Fruit fly (Drosophila melanogaster) whole organism, prepupa: Measurements from ENCODE around the gene CG9616.

Experiments used
- CG10631 ChIP-seq: fragments of 200-800 bp; sonication (Bioruptor generic); optimal IDR thresholded peaks from 2 replicates; lab custom pipeline; 2016; ENCODE audit warnings: missing biosample characterization, missing genetic modification characterization
- CG10669 ChIP-seq: fragments of 200-800 bp; sonication (Bioruptor generic); optimal IDR thresholded peaks from 3 replicates; lab custom pipeline; 2018; ENCODE audit warnings: missing biosample characterization, mild to moderate bottlenecking, missing genetic modification characterization, moderate library complexity
- CG11294 ChIP-seq: fragments of 200-800 bp; sonication (Bioruptor generic); IDR thresholded peaks from 2 replicates; pipeline ENCODE4 v1.3.6; 2022; ENCODE audit warnings: missing biosample characterization, missing genetic modification characterization
- CG11762 ChIP-seq: fragments of 200-800 bp; sonication (Bioruptor generic); optimal IDR thresholded peaks from 3 replicates; lab custom pipeline; 2016; ENCODE audit warnings: missing biosample characterization, missing genetic modification characterization; ENCODE audit not compliant: insufficient read depth
- CG11902 ChIP-seq: fragments of 200-800 bp; sonication (Bioruptor generic); optimal IDR thresholded peaks from 3 replicates; lab custom pipeline; 2016; ENCODE audit warnings: missing biosample characterization, missing genetic modification characterization
- CG3032 ChIP-seq: fragments of 200-800 bp; optimal IDR thresholded peaks from 2 replicates; lab custom pipeline; 2019; ENCODE audit warnings: missing biosample characterization, mild to moderate bottlenecking, missing genetic modification characterization, moderate library complexity
- CG31627 ChIP-seq: fragments of 200-800 bp; sonication (Bioruptor generic); optimal IDR thresholded peaks from 3 replicates; lab custom pipeline; 2016; ENCODE audit warnings: missing biosample characterization, missing genetic modification characterization
- CG32006 ChIP-seq: fragments of 200-800 bp; sonication (Bioruptor generic); optimal IDR thresholded peaks from 3 replicates; lab custom pipeline; 2017; ENCODE audit warnings: missing biosample characterization, mild to moderate bottlenecking, missing genetic modification characterization
- CG6276 ChIP-seq: fragments of 200-800 bp; sonication (Bioruptor generic); optimal IDR thresholded peaks from 2 replicates; lab custom pipeline; 2017; ENCODE audit warnings: missing biosample characterization, mild to moderate bottlenecking, missing genetic modification characterization
- CG6808 ChIP-seq: fragments of 200-800 bp; sonication (Bioruptor generic); optimal IDR thresholded peaks from 3 replicates; lab custom pipeline; 2017; ENCODE audit warnings: missing biosample characterization, missing genetic modification characterization, mild to moderate bottlenecking, moderate library complexity, missing genetic modification reagents
- CG6854 ChIP-seq: fragments of 200-800 bp; sonication (Bioruptor generic); optimal IDR thresholded peaks from 2 replicates; lab custom pipeline; 2017; ENCODE audit warnings: missing biosample characterization, mild to moderate bottlenecking, missing genetic modification characterization
- CG8119 ChIP-seq: fragments of 200-800 bp; sonication (Bioruptor generic); IDR thresholded peaks from 3 replicates; pipeline ENCODE4 v1.3.6; 2022; ENCODE audit warnings: missing biosample characterization, missing genetic modification characterization
- CG8319 ChIP-seq: fragments of 200-800 bp; sonication (Bioruptor generic); optimal IDR thresholded peaks from 3 replicates; lab custom pipeline; 2016; ENCODE audit warnings: missing biosample characterization, missing genetic modification characterization
- CG8632 ChIP-seq: fragments of 200-800 bp; sonication (Bioruptor generic); optimal IDR thresholded peaks from 3 replicates; lab custom pipeline; 2016; ENCODE audit warnings: missing biosample characterization, missing genetic modification characterization
- CG9139 ChIP-seq: fragments of 200-800 bp; sonication (Bioruptor generic); optimal IDR thresholded peaks from 3 replicates; lab custom pipeline; 2017; ENCODE audit warnings: missing biosample characterization, mild to moderate bottlenecking, missing genetic modification characterization
- Eip78C ChIP-seq: fragments of 200-800 bp; sonication (Bioruptor generic); peaks from one replicate; lab custom pipeline; 2016; ENCODE audit warnings: missing biosample characterization, missing genetic modification characterization
- Eip93F ChIP-seq: fragments of 200-800 bp; sonication (Bioruptor generic); optimal IDR thresholded peaks from 2 replicates; lab custom pipeline; 2016; ENCODE audit warnings: missing biosample characterization, mild to moderate bottlenecking, missing genetic modification characterization
- Ets21C ChIP-seq: fragments of 200-800 bp; sonication (Bioruptor generic); optimal IDR thresholded peaks from 3 replicates; lab custom pipeline; 2016; ENCODE audit warnings: missing biosample characterization, missing genetic modification characterization
- Ets96B ChIP-seq: fragments of 200-800 bp; optimal IDR thresholded peaks from 2 replicates; lab custom pipeline; 2019; ENCODE audit warnings: missing biosample characterization, mild to moderate bottlenecking, missing genetic modification characterization, moderate library complexity
- Gug ChIP-seq: fragments of 200-800 bp; sonication (Bioruptor generic); IDR thresholded peaks from 2 replicates; pipeline ENCODE4 v1.3.6; 2022; ENCODE audit warnings: missing biosample characterization, missing genetic modification characterization
- Hr38 ChIP-seq: sonication (Bioruptor generic); optimal IDR thresholded peaks from 2 replicates; lab custom pipeline; 2016; ENCODE audit warnings: missing biosample characterization, missing genetic modification characterization
- Hr39 ChIP-seq: fragments of 200-800 bp; sonication (Bioruptor generic); optimal IDR thresholded peaks from 2 replicates; lab custom pipeline; 2016; ENCODE audit warnings: missing biosample characterization, missing genetic modification characterization
- Hr4 ChIP-seq: fragments of 200-800 bp; sonication (Bioruptor generic); optimal IDR thresholded peaks from 3 replicates; lab custom pipeline; 2016; ENCODE audit warnings: missing biosample characterization, missing genetic modification characterization
- Lpt ChIP-seq: fragments of 200-800 bp; sonication (Bioruptor generic); optimal IDR thresholded peaks from 3 replicates; lab custom pipeline; 2016; ENCODE audit warnings: missing biosample characterization, missing genetic modification characterization
- Met ChIP-seq: fragments of 200-800 bp; sonication (Bioruptor generic); optimal IDR thresholded peaks from 3 replicates; lab custom pipeline; 2016; ENCODE audit warnings: missing biosample characterization, missing genetic modification characterization
- OdsH ChIP-seq: fragments of 200-800 bp; sonication (Bioruptor generic); optimal IDR thresholded peaks from 3 replicates; lab custom pipeline; 2016; ENCODE audit warnings: missing biosample characterization, missing genetic modification characterization
- Smox ChIP-seq: fragments of 200-800 bp; sonication (Bioruptor generic); optimal IDR thresholded peaks from 3 replicates; lab custom pipeline; 2016; ENCODE audit warnings: missing biosample characterization, missing genetic modification characterization
- Sox102F ChIP-seq: fragments of 200-800 bp; sonication (Bioruptor generic); optimal IDR thresholded peaks from 2 replicates; lab custom pipeline; 2016; ENCODE audit warnings: missing biosample characterization, mild to moderate bottlenecking, missing genetic modification characterization
- Sox14 ChIP-seq: fragments of 200-800 bp; sonication (Bioruptor generic); optimal IDR thresholded peaks from 3 replicates; lab custom pipeline; 2016; ENCODE audit warnings: missing biosample characterization, missing genetic modification characterization
- achi ChIP-seq: fragments of 200-800 bp; sonication (Bioruptor generic); optimal IDR thresholded peaks from 3 replicates; lab custom pipeline; 2016; ENCODE audit warnings: missing biosample characterization, missing genetic modification characterization
- acj6 ChIP-seq: fragments of 200-800 bp; sonication (Bioruptor generic); optimal IDR thresholded peaks from 3 replicates; lab custom pipeline; 2016; ENCODE audit warnings: missing biosample characterization, missing genetic modification characterization
- dac ChIP-seq: fragments of 200-800 bp; sonication (Bioruptor generic); optimal IDR thresholded peaks from 2 replicates; lab custom pipeline; 2017; ENCODE audit warnings: missing biosample characterization, mild to moderate bottlenecking, missing genetic modification characterization
- eg ChIP-seq: fragments of 200-800 bp; sonication (Bioruptor generic); IDR thresholded peaks from 3 replicates; pipeline ENCODE4 v1.3.6; 2022; ENCODE audit warnings: missing biosample characterization, missing genetic modification characterization
- fkh ChIP-seq: fragments of 200-800 bp; sonication (Bioruptor generic); optimal IDR thresholded peaks from 3 replicates; lab custom pipeline; 2017; ENCODE audit warnings: missing biosample characterization, mild to moderate bottlenecking, missing genetic modification characterization, moderate library complexity
- lz ChIP-seq: fragments of 200-800 bp; sonication (Bioruptor generic); optimal IDR thresholded peaks from 3 replicates; lab custom pipeline; 2016; ENCODE audit warnings: missing biosample characterization, missing genetic modification characterization
- net ChIP-seq: fragments of 200-800 bp; sonication (Bioruptor generic); optimal IDR thresholded peaks from 3 replicates; lab custom pipeline; 2016; ENCODE audit warnings: missing biosample characterization, missing genetic modification characterization
- pdm3 ChIP-seq: fragments of 200-800 bp; sonication (Bioruptor generic); optimal IDR thresholded peaks from 3 replicates; lab custom pipeline; 2016; ENCODE audit warnings: missing biosample characterization, missing genetic modification characterization
- salr ChIP-seq, 2 experiments: fragments of 200-800 bp; sonication (Bioruptor generic); optimal IDR thresholded peaks; 3 replicates each; lab custom pipeline; 2016 to 2018; ENCODE audit warnings: missing biosample characterization in 2 of 2, missing genetic modification characterization in 2 of 2, mild to moderate bottlenecking in 1 of 2
- spab ChIP-seq: fragments of 200-800 bp; sonication (Bioruptor generic); optimal IDR thresholded peaks from 2 replicates; lab custom pipeline; 2017; ENCODE audit warnings: missing biosample characterization, mild to moderate bottlenecking, missing genetic modification characterization, missing genetic modification reagents

CG9616 gene

dm6 chr3R:14224105-14224574 lies 21.1 kb downstream of the CG9616 start, which contains the start of gene Sp212:
TSS of gene Sp212 (minus strand) at chr3R:14224155.
- TF ChIP-seq OdsH (GFP tag; lab: Kevin White, UChicago): no peak
- TF ChIP-seq eg (GFP tag; lab: Robert Waterston, UW): 0 out of 3 replicates have a peak, but pooled peaks have one; percentile 27
- no peak for TF ChIP-seq lz (GFP tag; lab: Kevin White, UChicago)
- TF ChIP-seq Sox14 (GFP tag; lab: Kevin White, UChicago): peak; percentile 14
- TF ChIP-seq Sox102F (GFP tag; lab: Kevin White, UChicago): no peak
- peak; percentile 21 for TF ChIP-seq CG32006 (GFP tag; lab: Kevin White, UChicago)
- no peak for TF ChIP-seq CG11902 (GFP tag; lab: Kevin White, UChicago)
- TF ChIP-seq Hr4 (GFP tag; lab: Kevin White, UChicago): peak; percentile 10
- peak; percentile 5 for TF ChIP-seq achi (GFP tag; lab: Kevin White, UChicago)
- TF ChIP-seq Met (GFP tag; lab: Kevin White, UChicago): no peak
- TF ChIP-seq Ets96B (tag; lab: Kevin White, UChicago): no peak
- peak; percentile 19 for TF ChIP-seq CG10669 (GFP tag; lab: Kevin White, UChicago)
- peak; percentile 64 for TF ChIP-seq Eip78C (GFP tag; lab: Kevin White, UChicago)

dm6 chr3R:14221484-14221883 lies 23.8 kb downstream of the CG9616 start, which contains the start of gene CG33109:
TSS of gene CG33109 (minus strand) at chr3R:14221584.
- TF ChIP-seq Hr39 (no peak), fkh (GFP tag; lab: Kevin White, UChicago) (no peak), CG6276 (GFP tag; lab: Kevin White, UChicago) (no peak), CG11294 (GFP tag; lab: Robert Waterston, UW) (no peak), Ets21C (no peak), Sox14 (GFP tag; lab: Kevin White, UChicago) (no peak), CG9139 (no peak)
- TF ChIP-seq, all 60 proteins: peak for 0

- no peak for TF ChIP-seq CG11902 (GFP tag; lab: Kevin White, UChicago)
- no peak for TF ChIP-seq CG6854
- no peak for TF ChIP-seq CG6808
- no peak for TF ChIP-seq Eip93F
- no peak for TF ChIP-seq CG8319
- no peak for TF ChIP-seq acj6 (GFP tag; lab: Kevin White, UChicago)
- TF ChIP-seq achi (GFP tag; lab: Kevin White, UChicago): no peak
- no peak for TF ChIP-seq net (GFP tag; lab: Kevin White, UChicago)
- no peak for TF ChIP-seq Smox (GFP tag; lab: Kevin White, UChicago)
- no peak for TF ChIP-seq CG31627 (GFP tag; lab: Kevin White, UChicago)
- TF ChIP-seq dac: no peak
- TF ChIP-seq CG8119 (GFP tag; lab: Robert Waterston, UW): no peak
- no peak for TF ChIP-seq CG10631 (GFP tag; lab: Kevin White, UChicago)
- no peak for TF ChIP-seq CG8632 (GFP tag; lab: Kevin White, UChicago)
- no peak for TF ChIP-seq CG9139
- no peak for TF ChIP-seq spab (GFP tag; lab: Kevin White, UChicago)
- TF ChIP-seq Ets21C: no peak
- TF ChIP-seq Sox14 (GFP tag; lab: Kevin White, UChicago): no peak
These were observed 25.2 kb downstream of the CG9616 start, which contains the start of gene CG31326 for dm6 chr3R:14220105-14220504. TSS of gene CG31326 (minus strand) at chr3R:14220205.

DNA sequence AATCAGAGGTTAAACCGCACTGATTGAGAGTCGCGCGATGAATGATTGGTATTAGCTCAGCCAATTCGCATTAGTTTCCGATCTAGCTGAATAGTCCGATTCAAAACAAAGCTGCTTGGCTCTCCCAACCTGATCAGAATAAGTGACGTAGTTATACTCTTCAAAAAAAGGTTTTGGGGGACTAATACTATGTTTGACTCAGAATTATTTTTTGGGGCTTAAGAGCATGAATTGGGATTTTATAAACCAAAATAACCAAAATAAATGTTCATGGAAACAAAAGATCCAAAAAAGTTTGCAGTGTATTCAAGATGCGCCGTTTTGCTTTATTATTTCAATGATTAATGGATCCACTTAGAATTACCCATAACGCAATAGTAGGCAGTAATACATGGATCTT lies 27.4 kb downstream of the CG9616 start, which contains the start of gene CG9649:
Gene CG9649 (minus strand): TSS at position 44 of the 400 bp plus-strand sequence.
- 0 out of 2 replicates have a peak, but pooled peaks have one; percentile 23 for TF ChIP-seq Gug (GFP tag; lab: Robert Waterston, UW)
- TF ChIP-seq acj6 (GFP tag; lab: Kevin White, UChicago): no peak
- TF ChIP-seq eg (GFP tag; lab: Robert Waterston, UW): peak; percentile 53; the same call in 1 of the 3 replicates

dm6 chr3R:14214776-14215175 lies 30.5 kb downstream of the CG9616 start, which contains the start of gene Dop1R1:
TSS of gene Dop1R1 (minus strand) at chr3R:14214810.
- TF ChIP-seq CG8632 (GFP tag; lab: Kevin White, UChicago) (no peak), salr (GFP tag; optimal IDR thresholded peaks at IDR 0.05; lab: Kevin White, UChicago) (no peak), pdm3 (GFP tag; lab: Kevin White, UChicago) (no peak), Hr38 (GFP tag; lab: Kevin White, UChicago) (no peak), Ets21C (no peak), Lpt (GFP tag; lab: Kevin White, UChicago) (no peak), CG11762 (GFP tag; lab: Kevin White, UChicago) (no peak), CG3032 (tag; lab: Kevin White, UChicago) (no peak)
